Worm (Caenorhabditis elegans): ENCODE results near the gene chpf-2.

DNA sequence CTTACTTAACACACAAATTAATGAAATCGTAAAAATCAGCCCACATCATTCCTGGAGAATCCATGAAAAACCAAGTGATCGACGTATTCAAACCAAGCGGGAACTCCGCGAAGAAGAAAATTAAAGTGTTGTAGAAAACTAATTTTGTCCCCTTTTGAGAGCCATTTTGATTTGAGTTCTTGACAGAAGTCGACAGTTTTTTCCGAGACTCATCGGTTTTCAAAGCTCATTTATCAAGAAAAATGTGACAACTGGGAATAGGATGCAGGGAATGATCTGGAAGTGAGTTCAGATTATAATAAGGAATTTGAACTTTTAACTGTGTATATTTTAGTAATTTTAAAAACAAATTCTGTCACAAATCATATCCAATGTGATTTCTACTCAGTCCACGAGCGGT lies 27.8 kb downstream of the chpf-2 start, which contains the start of gene srw-135:
- TF ChIP-seq madf-10 (tag; optimal IDR thresholded peaks at IDR 0.05) (no peak), hlh-12 (tag; optimal IDR thresholded peaks at IDR 0.05) (no peak), ccch-3 (GFP tag; optimal IDR thresholded peaks at IDR 0.05) (no peak), dpl-1 (GFP tag; optimal IDR thresholded peaks at IDR 0.05) (no peak), ama-1 (optimal IDR thresholded peaks at IDR 0.05) (no peak), ama-1 (GFP tag; optimal IDR thresholded peaks at IDR 0.05) (no peak), lin-35 (GFP tag; optimal IDR thresholded peaks at IDR 0.05) (no peak), hrde-1 (tag; optimal IDR thresholded peaks at IDR 0.05; ENCODE audit: borderline replicate concordance) (no peak), pha-4 (tag; optimal IDR thresholded peaks at IDR 0.05) (no peak)
